Worm (Caenorhabditis elegans): Measurements from ENCODE around the gene K01D12.20.
A peak's percentile ranks its signal among the peaks of the same experiment; 100 is the strongest.

ce11 chrV:12412321-12412720 is 11.7 kb upstream of the K01D12.20 start:
- no peak for TF ChIP-seq zip-2 (tag; optimal IDR thresholded peaks at IDR 0.05)
- no peak for TF ChIP-seq nhr-11 (tag; optimal IDR thresholded peaks at IDR 0.05)
- TF ChIP-seq jun-1 (tag; optimal IDR thresholded peaks at IDR 0.05), result no peak
- TF ChIP-seq unc-62 (GFP tag; optimal IDR thresholded peaks at IDR 0.05 in 1 of 2), result peak in 1 of 2 experiments; percentile 80
- TF ChIP-seq unc-62 (tag; optimal IDR thresholded peaks at IDR 0.05), result no peak
- no peak for TF ChIP-seq nhr-10 (tag; optimal IDR thresholded peaks at IDR 0.05)
- TF ChIP-seq nhr-77 (tag; optimal IDR thresholded peaks at IDR 0.05), result no peak
- TF ChIP-seq ztf-11 (tag; optimal IDR thresholded peaks at IDR 0.05), result no peak
- no peak for TF ChIP-seq dpl-1 (GFP tag; optimal IDR thresholded peaks at IDR 0.05)
- TF ChIP-seq nhr-237 (tag; optimal IDR thresholded peaks at IDR 0.05), result no peak
- no peak for TF ChIP-seq lsy-2 (tag; optimal IDR thresholded peaks at IDR 0.05)
- TF ChIP-seq snpc-4 (tag; optimal IDR thresholded peaks at IDR 0.05), result no peak
- no peak for TF ChIP-seq dve-1 (tag; optimal IDR thresholded peaks at IDR 0.05; ENCODE audit: insufficient read depth)
- TF ChIP-seq Y75B8A.6 (GFP tag; IDR thresholded peaks at IDR 0.05), result no peak
- no peak for TF ChIP-seq lin-13 (GFP tag; optimal IDR thresholded peaks at IDR 0.05)
